Worm (Caenorhabditis elegans) whole organism, L4 larva: ENCODE measurements around the gene gst-44.
A peak's percentile ranks its signal among the peaks of the same experiment; 100 is the strongest.

Experiments
- D1046.2 ChIP-seq: fragments of 200-800 bp; sonication (Bioruptor generic); IDR thresholded peaks from 2 replicates; pipeline ENCODE4 v1.3.6; 2022; ENCODE audit warnings: missing genetic modification characterization, missing compliant biosample characterization
- F37D6.2 ChIP-seq: sonication (generic microtip); optimal IDR thresholded peaks from 2 replicates; lab custom pipeline; 2016; ENCODE audit warnings: mild to moderate bottlenecking, missing genetic modification characterization, missing compliant biosample characterization
- R02D3.7 ChIP-seq: fragments of 150-350 bp; sonication (generic microtip); optimal IDR thresholded peaks from 3 replicates; lab custom pipeline; 2014; ENCODE audit warnings: missing biosample characterization, missing genetic modification characterization
- Y105C5A.15 ChIP-seq: fragments of 200-800 bp; sonication (Bioruptor generic); IDR thresholded peaks from 2 replicates; pipeline ENCODE4 v1.3.6; 2022; ENCODE audit warnings: missing genetic modification characterization, missing compliant biosample characterization
- Y48G9A.11 ChIP-seq: fragments of 200-800 bp; sonication (Bioruptor generic); IDR thresholded peaks from 2 replicates; pipeline ENCODE4 v1.3.6; 2022; ENCODE audit warnings: missing genetic modification reagents, missing genetic modification characterization, missing compliant biosample characterization
- Y5F2A.4 ChIP-seq: fragments of 200-800 bp; sonication (Bioruptor generic); optimal IDR thresholded peaks from 2 replicates; lab custom pipeline; 2018; ENCODE audit warnings: mild to moderate bottlenecking, missing genetic modification characterization, missing compliant biosample characterization
- ZK337.2 ChIP-seq: fragments of 200-800 bp; sonication (Bioruptor generic); IDR thresholded peaks from 2 replicates; pipeline ENCODE4 v1.3.6; 2022; ENCODE audit warnings: missing genetic modification reagents, missing genetic modification characterization, missing compliant biosample characterization
- ZK546.5 ChIP-seq, 2 experiments: sonication (generic microtip); optimal IDR thresholded peaks; 2 replicates each; lab custom pipeline; 2017; ENCODE audit warnings: missing biosample characterization in 2 of 2, missing genetic modification characterization in 2 of 2
- aha-1 ChIP-seq: fragments of 150-350 bp; peaks from one replicate; lab custom pipeline; 2014; ENCODE audit warnings: missing biosample characterization, missing genetic modification characterization
- aly-2 ChIP-seq: sonication (generic microtip); optimal IDR thresholded peaks from 2 replicates; lab custom pipeline; 2018; ENCODE audit warnings: missing biosample characterization, missing genetic modification characterization
- ama-1 ChIP-seq: fragments of 150-350 bp; optimal IDR thresholded peaks from 2 replicates; lab custom pipeline; 2014; ENCODE audit warnings: inconsistent platforms, mixed read lengths
- arid-1 ChIP-seq: fragments of 200-800 bp; sonication (Bioruptor generic); conservative IDR thresholded peaks from 2 replicates; pipeline ENCODE4 v1.3.6; 2022; ENCODE audit warnings: missing genetic modification reagents, missing genetic modification characterization, missing compliant biosample characterization
- attf-4 ChIP-seq: sonication (generic microtip); optimal IDR thresholded peaks from 3 replicates; lab custom pipeline; 2017; ENCODE audit warnings: missing biosample characterization, missing genetic modification characterization
- ceh-20 ChIP-seq: fragments of 200-800 bp; sonication (Bioruptor generic); IDR thresholded peaks from 2 replicates; pipeline ENCODE4 v1.3.6; 2022; ENCODE audit warnings: missing genetic modification reagents, missing genetic modification characterization, missing compliant biosample characterization
- ceh-44 ChIP-seq: fragments of 200-800 bp; sonication (Bioruptor generic); IDR thresholded peaks from 2 replicates; pipeline ENCODE4 v1.3.6; 2022; ENCODE audit warnings: missing genetic modification reagents, missing genetic modification characterization, missing compliant biosample characterization
- ceh-82 ChIP-seq: sonication (generic microtip); optimal IDR thresholded peaks from 2 replicates; lab custom pipeline; 2017; ENCODE audit warnings: missing biosample characterization, missing genetic modification characterization
- ctbp-1 ChIP-seq: fragments of 200-800 bp; sonication (Bioruptor generic); IDR thresholded peaks from 2 replicates; pipeline ENCODE4 v1.3.6; 2022; ENCODE audit warnings: missing genetic modification reagents, missing genetic modification characterization, missing compliant biosample characterization
- daf-8 ChIP-seq: fragments of 200-800 bp; sonication (Bioruptor generic); IDR thresholded peaks from 2 replicates; pipeline ENCODE4 v1.3.6; 2022; ENCODE audit warnings: missing genetic modification characterization, missing compliant biosample characterization
- dmd-8 ChIP-seq: fragments of 200-800 bp; sonication (Bioruptor generic); IDR thresholded peaks from 2 replicates; pipeline ENCODE4 v1.3.6; 2022; ENCODE audit warnings: missing genetic modification characterization, missing compliant biosample characterization
- dve-1 ChIP-seq: sonication (generic microtip); optimal IDR thresholded peaks from 2 replicates; lab custom pipeline; 2017; ENCODE audit warnings: antibody characterized with exemption, mild to moderate bottlenecking, missing genetic modification characterization, missing compliant biosample characterization; ENCODE audit not compliant: insufficient read depth
- egl-27 ChIP-seq: sonication (generic microtip); optimal IDR thresholded peaks from 3 replicates; lab custom pipeline; 2017; ENCODE audit warnings: missing biosample characterization, missing genetic modification reagents, missing genetic modification characterization
- hlh-30 ChIP-seq: sonication (generic microtip); optimal IDR thresholded peaks from 2 replicates; lab custom pipeline; 2017; ENCODE audit warnings: antibody characterized with exemption, mild to moderate bottlenecking, missing genetic modification characterization, missing compliant biosample characterization; ENCODE audit not compliant: insufficient read depth
- hmg-1.1 ChIP-seq: fragments of 200-800 bp; sonication (Bioruptor generic); IDR thresholded peaks from 2 replicates; pipeline ENCODE4 v1.3.6; 2022; ENCODE audit warnings: missing genetic modification reagents, missing genetic modification characterization, missing compliant biosample characterization
- lim-7 ChIP-seq: fragments of 200-800 bp; sonication (Bioruptor generic); IDR thresholded peaks from 2 replicates; pipeline ENCODE4 v1.3.6; 2022; ENCODE audit warnings: missing genetic modification characterization, missing compliant biosample characterization
- lin-15B ChIP-seq: fragments of 150-350 bp; sonication (generic microtip); optimal IDR thresholded peaks from 3 replicates; lab custom pipeline; 2014; ENCODE audit warnings: missing biosample characterization, missing genetic modification characterization
- lin-38 ChIP-seq: fragments of 200-800 bp; sonication (Bioruptor generic); IDR thresholded peaks from 2 replicates; pipeline ENCODE4 v1.3.6; 2022; ENCODE audit warnings: missing genetic modification reagents, missing genetic modification characterization, missing compliant biosample characterization
- madf-5 ChIP-seq, 2 experiments: fragments of 200-800 bp; sonication (Bioruptor generic); IDR thresholded peaks; 2 replicates each; pipeline ENCODE4 v1.3.6; 2022; ENCODE audit warnings: missing compliant biosample characterization in 2 of 2, missing genetic modification characterization in 2 of 2
- mdl-1 ChIP-seq, 2 experiments: fragments of 150-350 bp in 1 of 2; sonication (generic microtip) in 1 of 2; optimal IDR thresholded peaks; 2 replicates each; lab custom pipeline; 2014 to 2017; ENCODE audit warnings: missing biosample characterization in 2 of 2, missing genetic modification characterization in 2 of 2
- mdt-29 ChIP-seq: fragments of 200-800 bp; sonication (Bioruptor generic); IDR thresholded peaks from 2 replicates; pipeline ENCODE4 v1.3.6; 2022; ENCODE audit warnings: missing genetic modification reagents, missing genetic modification characterization, missing compliant biosample characterization
- mep-1 ChIP-seq: fragments of 150-350 bp; sonication (generic microtip); optimal IDR thresholded peaks from 3 replicates; lab custom pipeline; 2014; ENCODE audit warnings: missing biosample characterization, missing genetic modification characterization
- nhr-102 ChIP-seq: sonication (generic microtip); optimal IDR thresholded peaks from 2 replicates; lab custom pipeline; 2016; ENCODE audit warnings: mild to moderate bottlenecking, missing genetic modification characterization, moderate library complexity, missing compliant biosample characterization
- nhr-11 ChIP-seq: fragments of 150-350 bp; optimal IDR thresholded peaks from 2 replicates; lab custom pipeline; 2014; ENCODE audit warnings: missing biosample characterization, missing genetic modification characterization
- nhr-111 ChIP-seq: fragments of 200-800 bp; sonication (Bioruptor generic); optimal IDR thresholded peaks from 2 replicates; lab custom pipeline; 2018; ENCODE audit warnings: mild to moderate bottlenecking, missing genetic modification characterization, missing compliant biosample characterization
- nhr-237 ChIP-seq: sonication (generic microtip); optimal IDR thresholded peaks from 2 replicates; lab custom pipeline; 2017; ENCODE audit warnings: missing biosample characterization, missing genetic modification characterization
- nhr-28 ChIP-seq: fragments of 150-350 bp; optimal IDR thresholded peaks from 2 replicates; lab custom pipeline; 2014; ENCODE audit warnings: missing biosample characterization, missing genetic modification characterization
- nhr-41 ChIP-seq: fragments of 200-800 bp; sonication (Bioruptor generic); IDR thresholded peaks from 2 replicates; pipeline ENCODE4 v1.3.6; 2022; ENCODE audit warnings: missing genetic modification reagents, missing genetic modification characterization, missing compliant biosample characterization
- nhr-48 ChIP-seq: sonication (generic microtip); optimal IDR thresholded peaks from 2 replicates; lab custom pipeline; 2016; ENCODE audit warnings: mild to moderate bottlenecking, missing genetic modification characterization, missing compliant biosample characterization
- nhr-6 ChIP-seq: fragments of 150-350 bp; optimal IDR thresholded peaks from 2 replicates; lab custom pipeline; 2014; ENCODE audit warnings: missing biosample characterization, missing genetic modification characterization
- nhr-76 ChIP-seq: fragments of 150-350 bp; optimal IDR thresholded peaks from 2 replicates; lab custom pipeline; 2014; ENCODE audit warnings: missing biosample characterization, missing genetic modification characterization
- nhr-77 ChIP-seq: fragments of 150-350 bp; optimal IDR thresholded peaks from 2 replicates; lab custom pipeline; 2014; ENCODE audit warnings: missing biosample characterization, missing genetic modification characterization
- php-3 ChIP-seq: fragments of 200-800 bp; sonication (Bioruptor generic); IDR thresholded peaks from 2 replicates; pipeline ENCODE4 v1.3.6; 2022; ENCODE audit warnings: missing genetic modification reagents, missing genetic modification characterization, missing compliant biosample characterization
- pqm-1 ChIP-seq: sonication (generic microtip); optimal IDR thresholded peaks from 2 replicates; lab custom pipeline; 2017; ENCODE audit warnings: missing biosample characterization, missing genetic modification characterization
- saeg-2 ChIP-seq: fragments of 200-800 bp; sonication (Bioruptor generic); IDR thresholded peaks from 2 replicates; pipeline ENCODE4 v1.3.6; 2022; ENCODE audit warnings: missing genetic modification reagents, missing genetic modification characterization, missing compliant biosample characterization
- skn-1 ChIP-seq: fragments of 150-350 bp; optimal IDR thresholded peaks from 2 replicates; lab custom pipeline; 2014; ENCODE audit warnings: missing biosample characterization, missing genetic modification characterization
- snpc-1.2 ChIP-seq: fragments of 200-800 bp; sonication (Bioruptor generic); IDR thresholded peaks from 2 replicates; pipeline ENCODE4 v1.3.6; 2022; ENCODE audit warnings: missing genetic modification reagents, missing genetic modification characterization, missing compliant biosample characterization
- snpc-4 ChIP-seq: fragments of 150-350 bp; optimal IDR thresholded peaks from 2 replicates; lab custom pipeline; 2014; ENCODE audit warnings: missing biosample characterization, missing genetic modification characterization
- tag-97 ChIP-seq: fragments of 200-800 bp; sonication (Bioruptor generic); IDR thresholded peaks from 2 replicates; pipeline ENCODE4 v1.3.6; 2022; ENCODE audit warnings: missing genetic modification characterization, missing compliant biosample characterization
- unc-39 ChIP-seq: sonication (generic microtip); optimal IDR thresholded peaks from 2 replicates; lab custom pipeline; 2017; ENCODE audit warnings: missing biosample characterization, missing genetic modification characterization
- unc-62 ChIP-seq, 3 experiments: fragments of 150-350 bp in 1 of 3; sonication (generic microtip); optimal IDR thresholded peaks in 2 of 3; peaks in 1 of 3; 1 replicate in 1 of 3; 2 replicates in 2 of 3; lab custom pipeline; 2014 to 2017; ENCODE audit warnings: missing biosample characterization in 3 of 3, missing genetic modification characterization in 3 of 3, missing genetic modification reagents in 3 of 3, missing genotype in 1 of 3
- zag-1 ChIP-seq: fragments of 150-350 bp; optimal IDR thresholded peaks from 2 replicates; lab custom pipeline; 2014; ENCODE audit warnings: missing biosample characterization, missing genetic modification characterization
- zfp-3 ChIP-seq: fragments of 200-800 bp; sonication (Bioruptor generic); conservative IDR thresholded peaks from 2 replicates; pipeline ENCODE4 v1.3.6; 2022; ENCODE audit warnings: missing genetic modification reagents, missing genetic modification characterization, missing compliant biosample characterization
- zip-2 ChIP-seq: fragments of 150-350 bp; optimal IDR thresholded peaks from 2 replicates; lab custom pipeline; 2014; ENCODE audit warnings: missing biosample characterization, missing genetic modification characterization

gst-44 gene

ce11 chrV:16355941-16356340, 34.8 kb upstream of the gst-44 start (continued):
- TF ChIP-seq lim-7 (no peak), nhr-11 (tag; lab: Kevin White, UChicago) (peak; percentile 68), php-3 (GFP tag; lab: Robert Waterston, UW) (peak; percentile 89), R02D3.7 (tag; lab: Kevin White, UChicago) (no peak), arid-1 (GFP tag; lab: Robert Waterston, UW) (peak; percentile 78), snpc-1.2 (GFP tag; lab: Robert Waterston, UW) (no peak), zip-2 (tag; lab: Kevin White, UChicago) (no peak), nhr-237 (tag; lab: Kevin White, UChicago) (no peak), egl-27 (tag; lab: Kevin White, UChicago) (no peak), nhr-28 (tag; lab: Kevin White, UChicago) (peak; percentile 84), Y5F2A.4 (GFP tag; lab: Kevin White, UChicago) (no peak), zag-1 (tag; lab: Kevin White, UChicago) (no peak), tag-97 (GFP tag; lab: Robert Waterston, UW) (no peak), dve-1 (peak; percentile 96), ama-1 (lab: Kevin White, UChicago) (no peak), aha-1 (tag; lab: Kevin White, UChicago) (peak; percentile 99), F37D6.2 (tag; lab: Kevin White, UChicago) (peak; percentile 64), saeg-2 (GFP tag; lab: Robert Waterston, UW) (peak; percentile 83; the same call in 1 of the 2 replicates), attf-4 (no peak), nhr-102 (peak; percentile 75), madf-5 (GFP tag; IDR thresholded peaks at IDR 0.05; lab: Robert Waterston, UW) (no peak), ceh-44 (GFP tag; lab: Robert Waterston, UW) (no peak), lin-15B (tag; lab: Kevin White, UChicago) (no peak), hlh-30 (peak; percentile 94), mdl-1 (tag; optimal IDR thresholded peaks at IDR 0.05; lab: Kevin White, UChicago) (peak; percentile 85 to 96), skn-1 (tag; lab: Kevin White, UChicago) (no peak), ZK337.2 (no peak), daf-8 (GFP tag; lab: Robert Waterston, UW) (no peak), nhr-111 (no peak), lin-38 (GFP tag; lab: Robert Waterston, UW) (peak; percentile 65), Y105C5A.15 (GFP tag; lab: Robert Waterston, UW) (no peak), unc-39 (tag; lab: Kevin White, UChicago) (no peak), nhr-41 (no peak), nhr-77 (peak; percentile 93), ceh-82 (no peak)

- TF ChIP-seq lin-38 (GFP tag; lab: Robert Waterston, UW), result peak; percentile 90
- TF ChIP-seq zfp-3 (GFP tag; lab: Robert Waterston, UW), result no peak
These were observed 33.9 kb upstream of the gst-44 start for ce11 chrV:16356798-16357197.

ce11 chrV:16357253-16357652, 33.4 kb upstream of the gst-44 start, which contains the start of gene pptr-1:
Gene pptr-1 (plus strand): TSS chrV:16357521.
- TF ChIP-seq ZK546.5 (tag; optimal IDR thresholded peaks at IDR 0.05; lab: Kevin White, UChicago) (no peak), mdt-29 (no peak), nhr-48 (no peak), zag-1 (tag; lab: Kevin White, UChicago) (no peak), nhr-102 (peak; percentile 25), aly-2 (tag; lab: Kevin White, UChicago) (no peak), pqm-1 (tag; lab: Kevin White, UChicago) (peak; percentile 48), dmd-8 (GFP tag; lab: Robert Waterston, UW) (no peak), Y5F2A.4 (GFP tag; lab: Kevin White, UChicago) (no peak), mep-1 (peak; percentile 42), egl-27 (tag; lab: Kevin White, UChicago) (no peak), ceh-20 (GFP tag; lab: Robert Waterston, UW) (no peak), nhr-6 (no peak), hmg-1.1 (0 out of 2 replicates have a peak, but pooled peaks have one; percentile 15), unc-62 (GFP tag; optimal IDR thresholded peaks at IDR 0.05 in 1 of 2; lab: Kevin White, UChicago) (no peak), unc-62 (tag; optimal IDR thresholded peaks at IDR 0.05; lab: Kevin White, UChicago) (no peak), snpc-4 (no peak), ctbp-1 (GFP tag; lab: Robert Waterston, UW) (no peak), Y48G9A.11 (GFP tag; lab: Robert Waterston, UW) (no peak), nhr-76 (tag; lab: Kevin White, UChicago) (no peak), D1046.2 (GFP tag; lab: Robert Waterston, UW) (no peak)
